Worm (Caenorhabditis elegans): ENCODE data around the gene snb-5.

The snb-5 gene

DNA sequence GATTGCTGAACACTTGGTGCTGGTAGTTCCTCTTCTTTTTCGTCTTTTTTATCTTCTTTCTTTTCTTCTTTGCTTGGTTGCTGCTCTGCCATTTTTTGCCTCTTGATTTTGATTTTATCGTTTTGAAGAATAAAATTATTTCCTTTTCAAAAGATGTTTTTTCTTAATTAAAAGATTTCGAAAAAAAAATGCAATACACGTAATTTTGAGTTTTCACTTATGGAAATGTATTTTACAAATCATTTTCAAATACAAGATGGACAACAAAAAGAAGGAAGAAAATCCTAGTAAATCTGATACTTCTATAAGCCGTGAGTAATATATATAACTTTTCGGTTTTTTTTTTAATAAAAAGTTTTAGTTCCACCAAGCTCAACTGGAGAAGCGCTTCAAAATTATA is 46.5 kb downstream of the snb-5 start, which contains the start of the genes C02F5.10 and C02F5.2:
Gene C02F5.10, minus strand, starts transcription at position 101 of the 400 bp plus-strand sequence.
Gene C02F5.2, plus strand, starts transcription at position 239 of the 400 bp plus-strand sequence.
- no peak for TF ChIP-seq eyg-1 (tag; optimal IDR thresholded peaks at IDR 0.05)
- TF ChIP-seq nhr-232 (tag; optimal IDR thresholded peaks at IDR 0.05): no peak
- TF ChIP-seq K02D7.2 (tag; optimal IDR thresholded peaks at IDR 0.05): no peak
- TF ChIP-seq tbx-2 (tag; optimal IDR thresholded peaks at IDR 0.05): no peak
- no peak for TF ChIP-seq unc-86 (tag; optimal IDR thresholded peaks at IDR 0.05)
- no peak for TF ChIP-seq ceh-24 (tag; optimal IDR thresholded peaks at IDR 0.05)
- no peak for TF ChIP-seq pag-3 (tag; optimal IDR thresholded peaks at IDR 0.05; ENCODE audit: borderline replicate concordance)
- no peak for TF ChIP-seq tbx-7 (tag; optimal IDR thresholded peaks at IDR 0.05)
- no peak for TF ChIP-seq elt-2 (tag; optimal IDR thresholded peaks at IDR 0.05)
- TF ChIP-seq syd-9 (tag; optimal IDR thresholded peaks at IDR 0.05): no peak
- no peak for TF ChIP-seq dve-1 (tag; optimal IDR thresholded peaks at IDR 0.05)
- TF ChIP-seq ceh-45 (GFP tag; IDR thresholded peaks at IDR 0.05): no peak
- TF ChIP-seq npax-4 (tag; optimal IDR thresholded peaks at IDR 0.05): no peak
- TF ChIP-seq elt-4 (tag; optimal IDR thresholded peaks at IDR 0.05): no peak
- no peak for TF ChIP-seq pha-2 (tag; optimal IDR thresholded peaks at IDR 0.05)
- no peak for TF ChIP-seq pax-1 (tag; optimal IDR thresholded peaks at IDR 0.05)

DNA sequence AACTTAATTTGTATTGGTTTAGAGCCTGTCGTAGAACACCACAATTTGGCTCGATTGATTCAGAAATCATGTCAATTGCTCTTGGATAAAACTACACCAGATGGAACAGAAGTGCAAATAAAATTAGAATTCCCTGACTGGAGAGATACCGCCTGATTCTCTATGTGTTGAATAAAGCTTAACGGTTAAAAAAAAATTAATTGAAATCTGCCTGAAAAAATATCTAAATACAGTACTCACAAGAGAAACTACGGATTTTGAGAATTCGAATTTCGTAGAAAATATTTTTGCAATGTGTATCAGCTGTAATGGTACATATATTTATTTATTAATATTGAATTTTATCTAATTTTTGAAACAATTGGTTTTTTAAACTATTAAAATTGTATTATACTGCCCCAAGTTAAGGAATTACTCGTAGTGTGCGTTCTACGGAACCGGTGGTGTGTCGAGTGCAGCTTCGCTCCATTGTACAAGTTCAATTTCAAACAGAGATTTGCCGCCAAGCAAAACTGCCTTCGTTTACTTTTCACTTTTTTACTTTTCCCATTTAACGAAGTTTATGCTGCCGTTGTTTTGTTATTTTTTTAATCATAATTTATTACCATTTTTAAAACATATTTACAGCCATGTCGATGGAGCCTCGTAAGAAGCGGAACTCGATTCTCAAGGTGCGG is 47.3 kb downstream of the snb-5 start, which contains the start of gene knl-1:
Gene knl-1, plus strand, starts transcription at position 626 of the 677 bp plus-strand sequence.
- TF ChIP-seq lim-6 (tag; optimal IDR thresholded peaks at IDR 0.05): peak; percentile 1
- TF ChIP-seq ceh-9 (tag; optimal IDR thresholded peaks at IDR 0.05): no peak
- no peak for TF ChIP-seq unc-3 (GFP tag; conservative IDR thresholded peaks at IDR 0.05)
- TF ChIP-seq unc-3 (tag; optimal IDR thresholded peaks at IDR 0.05): peak; percentile 21
- peak; percentile 20 for TF ChIP-seq madf-2 (tag; optimal IDR thresholded peaks at IDR 0.05)
- peak; percentile 87 for TF ChIP-seq zip-5 (tag; optimal IDR thresholded peaks at IDR 0.05)
- TF ChIP-seq ceh-34 (tag; optimal IDR thresholded peaks at IDR 0.05): peak; percentile 38
- no peak for TF ChIP-seq che-1 (tag; optimal IDR thresholded peaks at IDR 0.05)
- TF ChIP-seq nfya-1 (tag; optimal IDR thresholded peaks at IDR 0.05): peak; percentile 33
- peak; percentile 7 for TF ChIP-seq C38D4.7 (GFP tag; optimal IDR thresholded peaks at IDR 0.05)
- TF ChIP-seq ceh-14 (tag; optimal IDR thresholded peaks at IDR 0.05): peak; percentile 69
- peak; percentile 50 for TF ChIP-seq ahr-1 (tag; optimal IDR thresholded peaks at IDR 0.05)
- TF ChIP-seq C08G9.2 (tag; optimal IDR thresholded peaks at IDR 0.05): peak; percentile 68
- no peak for TF ChIP-seq pag-3 (tag; optimal IDR thresholded peaks at IDR 0.05; ENCODE audit: borderline replicate concordance)
- peak; percentile 79 for TF ChIP-seq elt-2 (tag; optimal IDR thresholded peaks at IDR 0.05)
- TF ChIP-seq mec-3 (tag; optimal IDR thresholded peaks at IDR 0.05; ENCODE audit: borderline replicate concordance): no peak
- peak; percentile 2 for TF ChIP-seq F13H6.1 (tag; optimal IDR thresholded peaks at IDR 0.05)
- TF ChIP-seq hlh-15 (tag; optimal IDR thresholded peaks at IDR 0.05): no peak
- TF ChIP-seq ref-2 (tag; optimal IDR thresholded peaks at IDR 0.05): no peak
- no peak for TF ChIP-seq eyg-1 (tag; optimal IDR thresholded peaks at IDR 0.05)
- TF ChIP-seq unc-86 (tag; optimal IDR thresholded peaks at IDR 0.05): peak; percentile 25
- peak; percentile 82 for TF ChIP-seq tbx-2 (tag; optimal IDR thresholded peaks at IDR 0.05)
- peak; percentile 40 for TF ChIP-seq pha-2 (tag; optimal IDR thresholded peaks at IDR 0.05)
- TF ChIP-seq fax-1 (tag; optimal IDR thresholded peaks at IDR 0.05): peak; percentile 69
- peak; percentile 68 for TF ChIP-seq ceh-2 (tag; optimal IDR thresholded peaks at IDR 0.05)
- TF ChIP-seq ceh-22 (tag; optimal IDR thresholded peaks at IDR 0.05): no peak
- TF ChIP-seq ceh-31 (tag; optimal IDR thresholded peaks at IDR 0.05): peak; percentile 89
- TF ChIP-seq hlh-8 (tag; optimal IDR thresholded peaks at IDR 0.05): peak; percentile 65
- no peak for TF ChIP-seq ceh-24 (tag; optimal IDR thresholded peaks at IDR 0.05)
- peak; percentile 65 for TF ChIP-seq ets-4 (tag; optimal IDR thresholded peaks at IDR 0.05)
- TF ChIP-seq rnt-1 (tag; optimal IDR thresholded peaks at IDR 0.05): peak; percentile 10
- TF ChIP-seq tbx-7 (tag; optimal IDR thresholded peaks at IDR 0.05): peak; percentile 25

All from whole organism, late embryonic.